Worm (Caenorhabditis elegans): ENCODE measurements around the gene rps-0.

- TF ChIP-seq unc-62 (GFP tag; optimal IDR thresholded peaks at IDR 0.05) = no peak
- peak; percentile 97 for TF ChIP-seq unc-130 (tag; optimal IDR thresholded peaks at IDR 0.05)
- peak; percentile 42 for TF ChIP-seq fkh-10 (GFP tag; optimal IDR thresholded peaks at IDR 0.05)
Observed at ce11 chrIII:4754001-4754561, at the start of gene rps-0, which contains the start of gene rbg-3.

Data from whole organism, L1 larva.